Fruit fly (Drosophila melanogaster) whole organism, prepupa: ENCODE measurements around the gene CG11398.

Source experiments
- CG10631 ChIP-seq: fragments of 200-800 bp; sonication (Bioruptor generic); optimal IDR thresholded peaks from 2 replicates; lab custom pipeline; 2016; ENCODE audit warnings: missing biosample characterization, missing genetic modification characterization
- CG10669 ChIP-seq: fragments of 200-800 bp; sonication (Bioruptor generic); optimal IDR thresholded peaks from 3 replicates; lab custom pipeline; 2018; ENCODE audit warnings: missing biosample characterization, mild to moderate bottlenecking, missing genetic modification characterization, moderate library complexity
- CG11294 ChIP-seq: fragments of 200-800 bp; sonication (Bioruptor generic); IDR thresholded peaks from 2 replicates; pipeline ENCODE4 v1.3.6; 2022; ENCODE audit warnings: missing biosample characterization, missing genetic modification characterization
- CG11762 ChIP-seq: fragments of 200-800 bp; sonication (Bioruptor generic); optimal IDR thresholded peaks from 3 replicates; lab custom pipeline; 2016; ENCODE audit warnings: missing biosample characterization, missing genetic modification characterization; ENCODE audit not compliant: insufficient read depth
- CG15336 ChIP-seq: fragments of 200-800 bp; sonication (Bioruptor generic); IDR thresholded peaks from 2 replicates; pipeline ENCODE4 v1.3.6; 2022; ENCODE audit warnings: missing biosample characterization, missing genetic modification characterization
- CG32006 ChIP-seq: fragments of 200-800 bp; sonication (Bioruptor generic); optimal IDR thresholded peaks from 3 replicates; lab custom pipeline; 2017; ENCODE audit warnings: missing biosample characterization, mild to moderate bottlenecking, missing genetic modification characterization
- CG34406 ChIP-seq: fragments of 200-800 bp; sonication (Bioruptor generic); optimal IDR thresholded peaks from 3 replicates; lab custom pipeline; 2016; ENCODE audit warnings: missing biosample characterization, missing genetic modification characterization
- CG3919 ChIP-seq: fragments of 200-800 bp; sonication (Bioruptor generic); optimal IDR thresholded peaks from 3 replicates; lab custom pipeline; 2016; ENCODE audit warnings: missing biosample characterization, missing genetic modification characterization
- CG4318 ChIP-seq: fragments of 200-800 bp; sonication (Bioruptor generic); optimal IDR thresholded peaks from 3 replicates; lab custom pipeline; 2017; ENCODE audit warnings: missing biosample characterization, mild to moderate bottlenecking, missing genetic modification characterization
- CG6163 ChIP-seq: fragments of 200-800 bp; sonication (Bioruptor generic); IDR thresholded peaks from 3 replicates; pipeline ENCODE4 v1.3.6; 2022; ENCODE audit warnings: missing biosample characterization, missing genetic modification characterization
- CG6276 ChIP-seq: fragments of 200-800 bp; sonication (Bioruptor generic); optimal IDR thresholded peaks from 2 replicates; lab custom pipeline; 2017; ENCODE audit warnings: missing biosample characterization, mild to moderate bottlenecking, missing genetic modification characterization
- CG6792 ChIP-seq: fragments of 200-800 bp; sonication (Bioruptor generic); optimal IDR thresholded peaks from 3 replicates; lab custom pipeline; 2016; ENCODE audit warnings: missing biosample characterization, missing genetic modification characterization
- CG6854 ChIP-seq: fragments of 200-800 bp; sonication (Bioruptor generic); optimal IDR thresholded peaks from 2 replicates; lab custom pipeline; 2017; ENCODE audit warnings: missing biosample characterization, mild to moderate bottlenecking, missing genetic modification characterization
- CG8119 ChIP-seq: fragments of 200-800 bp; sonication (Bioruptor generic); IDR thresholded peaks from 3 replicates; pipeline ENCODE4 v1.3.6; 2022; ENCODE audit warnings: missing biosample characterization, missing genetic modification characterization
- CG8632 ChIP-seq: fragments of 200-800 bp; sonication (Bioruptor generic); optimal IDR thresholded peaks from 3 replicates; lab custom pipeline; 2016; ENCODE audit warnings: missing biosample characterization, missing genetic modification characterization
- Eip75B ChIP-seq: fragments of 200-800 bp; sonication (Bioruptor generic); optimal IDR thresholded peaks from 3 replicates; lab custom pipeline; 2016; ENCODE audit warnings: missing biosample characterization, missing genetic modification characterization
- Eip78C ChIP-seq: fragments of 200-800 bp; sonication (Bioruptor generic); peaks from one replicate; lab custom pipeline; 2016; ENCODE audit warnings: missing biosample characterization, missing genetic modification characterization
- Eip93F ChIP-seq: fragments of 200-800 bp; sonication (Bioruptor generic); optimal IDR thresholded peaks from 2 replicates; lab custom pipeline; 2016; ENCODE audit warnings: missing biosample characterization, mild to moderate bottlenecking, missing genetic modification characterization
- Ets21C ChIP-seq: fragments of 200-800 bp; sonication (Bioruptor generic); optimal IDR thresholded peaks from 3 replicates; lab custom pipeline; 2016; ENCODE audit warnings: missing biosample characterization, missing genetic modification characterization
- Hr4 ChIP-seq: fragments of 200-800 bp; sonication (Bioruptor generic); optimal IDR thresholded peaks from 3 replicates; lab custom pipeline; 2016; ENCODE audit warnings: missing biosample characterization, missing genetic modification characterization
- OdsH ChIP-seq: fragments of 200-800 bp; sonication (Bioruptor generic); optimal IDR thresholded peaks from 3 replicates; lab custom pipeline; 2016; ENCODE audit warnings: missing biosample characterization, missing genetic modification characterization
- Smox ChIP-seq: fragments of 200-800 bp; sonication (Bioruptor generic); optimal IDR thresholded peaks from 3 replicates; lab custom pipeline; 2016; ENCODE audit warnings: missing biosample characterization, missing genetic modification characterization
- achi ChIP-seq: fragments of 200-800 bp; sonication (Bioruptor generic); optimal IDR thresholded peaks from 3 replicates; lab custom pipeline; 2016; ENCODE audit warnings: missing biosample characterization, missing genetic modification characterization
- cyc ChIP-seq: fragments of 200-800 bp; sonication (Bioruptor generic); optimal IDR thresholded peaks from 3 replicates; lab custom pipeline; 2016; ENCODE audit warnings: missing biosample characterization, missing genetic modification characterization
- dsx ChIP-seq: fragments of 200-800 bp; optimal IDR thresholded peaks from 3 replicates; lab custom pipeline; 2019; ENCODE audit warnings: missing biosample characterization, mild to moderate bottlenecking, missing genetic modification characterization, moderate library complexity; ENCODE audit not compliant: poor library complexity, severe bottlenecking
- eg ChIP-seq: fragments of 200-800 bp; sonication (Bioruptor generic); IDR thresholded peaks from 3 replicates; pipeline ENCODE4 v1.3.6; 2022; ENCODE audit warnings: missing biosample characterization, missing genetic modification characterization
- esn ChIP-seq: fragments of 200-800 bp; sonication (Bioruptor generic); optimal IDR thresholded peaks from 2 replicates; lab custom pipeline; 2016; ENCODE audit warnings: missing biosample characterization, mild to moderate bottlenecking, missing genetic modification characterization, moderate library complexity
- fd59A ChIP-seq: fragments of 200-800 bp; sonication (Bioruptor generic); optimal IDR thresholded peaks from 2 replicates; lab custom pipeline; 2017; ENCODE audit warnings: missing biosample characterization, mild to moderate bottlenecking, missing genetic modification characterization, missing genetic modification reagents
- net ChIP-seq: fragments of 200-800 bp; sonication (Bioruptor generic); optimal IDR thresholded peaks from 3 replicates; lab custom pipeline; 2016; ENCODE audit warnings: missing biosample characterization, missing genetic modification characterization
- salr ChIP-seq, 2 experiments: fragments of 200-800 bp; sonication (Bioruptor generic); optimal IDR thresholded peaks; 3 replicates each; lab custom pipeline; 2016 to 2018; ENCODE audit warnings: missing biosample characterization in 2 of 2, missing genetic modification characterization in 2 of 2, mild to moderate bottlenecking in 1 of 2
- spab ChIP-seq: fragments of 200-800 bp; sonication (Bioruptor generic); optimal IDR thresholded peaks from 2 replicates; lab custom pipeline; 2017; ENCODE audit warnings: missing biosample characterization, mild to moderate bottlenecking, missing genetic modification characterization, missing genetic modification reagents
- ss ChIP-seq, 2 experiments: fragments of 200-800 bp; sonication (Bioruptor generic); optimal IDR thresholded peaks; 2 replicates in 1 of 2; 3 replicates in 1 of 2; lab custom pipeline; 2017 to 2018; ENCODE audit warnings: mild to moderate bottlenecking in 2 of 2, missing biosample characterization in 2 of 2, missing genetic modification characterization in 2 of 2, moderate library complexity in 1 of 2
- svp ChIP-seq: fragments of 200-800 bp; sonication (Bioruptor generic); peaks from one replicate; lab custom pipeline; 2016; ENCODE audit warnings: missing biosample characterization, missing genetic modification characterization

The CG11398 gene

dm6 chrX:1231707-1232106, 16.8 kb upstream of the CG11398 start:
- TF ChIP-seq OdsH (GFP tag; lab: Kevin White, UChicago) (peak; percentile 21), CG3919 (GFP tag; lab: Kevin White, UChicago) (peak; percentile 37), fd59A (GFP tag; lab: Kevin White, UChicago) (no peak), Eip78C (GFP tag; lab: Kevin White, UChicago) (peak; percentile 20), CG15336 (GFP tag; lab: Robert Waterston, UW) (peak; percentile 58), dsx (GFP tag; lab: Kevin White, UChicago) (no peak), achi (GFP tag; lab: Kevin White, UChicago) (peak; percentile 5), CG6276 (GFP tag; lab: Kevin White, UChicago) (peak; percentile 49), CG8119 (GFP tag; lab: Robert Waterston, UW) (peak; percentile 45; the same call in 1 of the 3 replicates), CG8632 (GFP tag; lab: Kevin White, UChicago) (no peak), spab (GFP tag; lab: Kevin White, UChicago) (peak; percentile 1), CG6163 (GFP tag; lab: Robert Waterston, UW) (peak; percentile 53; the same call in 2 of the 3 replicates), CG32006 (GFP tag; lab: Kevin White, UChicago) (peak; percentile 60), cyc (GFP tag; lab: Kevin White, UChicago) (no peak), net (no peak), CG6792 (GFP tag; lab: Kevin White, UChicago) (no peak), CG10669 (GFP tag; lab: Kevin White, UChicago) (peak; percentile 23), eg (GFP tag; lab: Robert Waterston, UW) (peak; percentile 65), Hr4 (GFP tag; lab: Kevin White, UChicago) (no peak), CG4318 (GFP tag; lab: Kevin White, UChicago) (peak; percentile 35)

dm6 chrX:1229567-1229966, 14.6 kb upstream of the CG11398 start:
- TF ChIP-seq ss (GFP tag; optimal IDR thresholded peaks at IDR 0.05; lab: Kevin White, UChicago), result peak in 1 of 2 experiments; percentile 66
- TF ChIP-seq salr (GFP tag; optimal IDR thresholded peaks at IDR 0.05; lab: Kevin White, UChicago), result no peak

DNA sequence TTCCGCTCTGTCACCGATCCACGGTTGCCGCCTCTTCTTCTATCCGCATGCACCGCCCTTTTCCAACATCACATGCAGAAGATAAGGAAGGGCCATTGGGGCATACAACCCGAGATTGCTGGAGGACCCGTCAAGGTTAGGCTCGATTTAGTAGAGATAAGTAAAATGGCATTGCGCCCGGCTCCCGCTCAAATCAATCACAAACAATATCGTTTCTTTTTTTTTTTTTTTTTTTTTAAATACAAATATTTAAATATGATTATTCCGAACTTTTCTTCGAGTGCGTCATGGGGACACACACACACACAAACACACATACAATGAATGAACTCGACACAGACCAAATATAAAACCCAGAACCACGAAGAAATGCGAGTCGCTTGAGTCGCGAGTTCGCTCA, 14.1 kb upstream of the CG11398 start:
- TF ChIP-seq Ets21C (GFP tag; lab: Kevin White, UChicago) (no peak), OdsH (GFP tag; lab: Kevin White, UChicago) (no peak), svp (peak; percentile 98), CG8119 (GFP tag; lab: Robert Waterston, UW) (peak; percentile 58; the same call in 2 of the 3 replicates), Eip93F (GFP tag; lab: Kevin White, UChicago) (no peak), CG11762 (no peak), esn (peak; percentile 4), CG10669 (GFP tag; lab: Kevin White, UChicago) (peak; percentile 3), CG15336 (GFP tag; lab: Robert Waterston, UW) (peak; percentile 51), CG6792 (GFP tag; lab: Kevin White, UChicago) (peak; percentile 1), CG34406 (peak; percentile 18), eg (GFP tag; lab: Robert Waterston, UW) (0 out of 3 replicates have a peak, but pooled peaks have one; percentile 21), CG32006 (GFP tag; lab: Kevin White, UChicago) (peak; percentile 47), CG6276 (GFP tag; lab: Kevin White, UChicago) (peak; percentile 4), CG3919 (GFP tag; lab: Kevin White, UChicago) (peak; percentile 21), Eip78C (GFP tag; lab: Kevin White, UChicago) (peak; percentile 12), Eip75B (GFP tag; lab: Kevin White, UChicago) (no peak), salr (GFP tag; optimal IDR thresholded peaks at IDR 0.05; lab: Kevin White, UChicago) (peak in 1 of 2 experiments; percentile 23), achi (GFP tag; lab: Kevin White, UChicago) (peak; percentile 36), CG10631 (GFP tag; lab: Kevin White, UChicago) (peak; percentile 46), CG6163 (GFP tag; lab: Robert Waterston, UW) (peak; percentile 44; the same call in 1 of the 3 replicates), net (peak; percentile 8)
- TF ChIP-seq, all 60 proteins: peak for 17

- TF ChIP-seq CG11762 (no peak), ss (GFP tag; optimal IDR thresholded peaks at IDR 0.05; lab: Kevin White, UChicago) (peak in 1 of 2 experiments; percentile 51)
Measured at dm6 chrX:1225859-1226258, 10.9 kb upstream of the CG11398 start.

DNA sequence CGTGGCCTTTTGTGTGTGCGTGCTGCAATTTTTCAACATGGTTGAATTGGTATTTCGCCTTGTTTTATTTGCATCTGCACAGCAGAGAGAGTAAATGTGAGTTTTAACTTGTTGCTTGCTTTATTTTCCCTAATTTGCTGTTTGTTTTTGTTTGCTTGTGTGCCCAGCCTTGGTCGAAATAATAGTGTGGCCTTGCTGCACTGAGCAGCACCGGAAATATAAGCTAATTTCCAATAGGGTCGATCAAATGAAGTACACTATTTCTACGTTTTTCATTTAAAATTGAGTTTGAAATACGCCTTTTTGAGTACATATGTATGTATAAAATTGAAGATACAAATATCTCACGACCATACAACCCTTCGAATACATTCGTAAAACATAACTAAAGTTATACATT, 1.7 kb upstream of the CG11398 start:
- TF ChIP-seq Smox (GFP tag; lab: Kevin White, UChicago) (no peak), CG6854 (GFP tag; lab: Kevin White, UChicago) (no peak), eg (GFP tag; lab: Robert Waterston, UW) (peak; percentile 54; the same call in 2 of the 3 replicates), CG11294 (GFP tag; lab: Robert Waterston, UW) (no peak)
